Worm (Caenorhabditis elegans) whole organism, L2 larva: ENCODE measurements around the gene F43C11.4.

Experiments
- C34F6.9 ChIP-seq: fragments of 150-350 bp; optimal IDR thresholded peaks from 2 replicates; lab custom pipeline; 2014; ENCODE audit warnings: missing biosample characterization, missing genetic modification characterization
- alr-1 ChIP-seq: fragments of 150-350 bp; optimal IDR thresholded peaks from 2 replicates; lab custom pipeline; 2014; ENCODE audit warnings: missing biosample characterization, missing genetic modification characterization
- aly-2 ChIP-seq: fragments of 150-350 bp; optimal IDR thresholded peaks from 2 replicates; lab custom pipeline; 2014; ENCODE audit warnings: missing biosample characterization, missing genetic modification characterization
- blmp-1 ChIP-seq: sonication (generic microtip); optimal IDR thresholded peaks from 2 replicates; lab custom pipeline; 2017; ENCODE audit warnings: missing genetic modification characterization, mild to moderate bottlenecking, missing compliant biosample characterization, antibody characterized with exemption, moderate library complexity; ENCODE audit not compliant: insufficient read depth
- ceh-82 ChIP-seq: fragments of 150-350 bp; optimal IDR thresholded peaks from 2 replicates; lab custom pipeline; 2014; ENCODE audit warnings: missing biosample characterization, missing genetic modification characterization
- crh-2 ChIP-seq: sonication (generic microtip); optimal IDR thresholded peaks from 2 replicates; lab custom pipeline; 2017; ENCODE audit warnings: missing biosample characterization, missing genetic modification characterization
- dmd-4 ChIP-seq: sonication (generic microtip); optimal IDR thresholded peaks from 2 replicates; lab custom pipeline; 2017; ENCODE audit warnings: missing biosample characterization, missing genetic modification characterization
- egl-27 ChIP-seq: sonication (generic microtip); optimal IDR thresholded peaks from 3 replicates; lab custom pipeline; 2017; ENCODE audit warnings: missing biosample characterization, missing genetic modification reagents, missing genetic modification characterization
- elt-1 ChIP-seq: fragments of 150-350 bp; optimal IDR thresholded peaks from 2 replicates; lab custom pipeline; 2014; ENCODE audit warnings: missing biosample characterization, missing genetic modification characterization
- elt-3 ChIP-seq: sonication (generic microtip); optimal IDR thresholded peaks from 2 replicates; lab custom pipeline; 2017; ENCODE audit warnings: missing biosample characterization, missing genetic modification characterization
- fos-1 ChIP-seq: fragments of 150-350 bp; optimal IDR thresholded peaks from 2 replicates; lab custom pipeline; 2014; ENCODE audit warnings: missing biosample characterization, missing genetic modification characterization
- gmeb-1 ChIP-seq: fragments of 150-350 bp; optimal IDR thresholded peaks from 2 replicates; lab custom pipeline; 2014; ENCODE audit warnings: missing biosample characterization, missing genetic modification characterization
- lin-39 ChIP-seq: fragments of 150-350 bp; optimal IDR thresholded peaks from 2 replicates; lab custom pipeline; 2014; ENCODE audit warnings: missing biosample characterization, missing genetic modification reagents, missing genetic modification characterization
- lsy-2 ChIP-seq, 2 experiments: fragments of 150-350 bp in 1 of 2; sonication (generic microtip) in 1 of 2; optimal IDR thresholded peaks; 2 replicates each; lab custom pipeline; 2014 to 2017; ENCODE audit warnings: missing biosample characterization in 2 of 2, missing genetic modification characterization in 2 of 2
- mbf-1 ChIP-seq: sonication (generic microtip); optimal IDR thresholded peaks from 2 replicates; lab custom pipeline; 2017; ENCODE audit warnings: missing biosample characterization, missing genetic modification characterization
- mdl-1 ChIP-seq, 2 experiments: fragments of 150-350 bp in 1 of 2; sonication (generic microtip) in 1 of 2; optimal IDR thresholded peaks; 2 replicates each; lab custom pipeline; 2017; ENCODE audit warnings: missing biosample characterization in 2 of 2, missing genetic modification characterization in 2 of 2
- nhr-10 ChIP-seq: sonication (generic microtip); optimal IDR thresholded peaks from 2 replicates; lab custom pipeline; 2017; ENCODE audit warnings: missing biosample characterization, missing genetic modification characterization
- nhr-11 ChIP-seq: fragments of 150-350 bp; optimal IDR thresholded peaks from 2 replicates; lab custom pipeline; 2014; ENCODE audit warnings: missing biosample characterization, missing genetic modification characterization
- nhr-12 ChIP-seq: fragments of 150-350 bp; optimal IDR thresholded peaks from 2 replicates; lab custom pipeline; 2014; ENCODE audit warnings: missing biosample characterization, missing genetic modification characterization
- nhr-21 ChIP-seq: fragments of 150-350 bp; optimal IDR thresholded peaks from 2 replicates; lab custom pipeline; 2014; ENCODE audit warnings: missing biosample characterization, missing genetic modification characterization
- nhr-23 ChIP-seq: fragments of 150-350 bp; optimal IDR thresholded peaks from 2 replicates; lab custom pipeline; 2014; ENCODE audit warnings: missing biosample characterization, missing genetic modification reagents, missing genetic modification characterization
- nhr-237 ChIP-seq: fragments of 150-350 bp; optimal IDR thresholded peaks from 2 replicates; lab custom pipeline; 2014; ENCODE audit warnings: missing biosample characterization, missing genetic modification characterization
- nhr-25 ChIP-seq: fragments of 150-350 bp; sonication (generic microtip); optimal IDR thresholded peaks from 3 replicates; lab custom pipeline; 2014; ENCODE audit warnings: missing biosample characterization, missing genetic modification characterization
- nhr-6 ChIP-seq: fragments of 150-350 bp; optimal IDR thresholded peaks from 2 replicates; lab custom pipeline; 2014; ENCODE audit warnings: missing biosample characterization, missing genetic modification characterization
- nhr-77 ChIP-seq: fragments of 150-350 bp; optimal IDR thresholded peaks from 2 replicates; lab custom pipeline; 2014; ENCODE audit warnings: missing biosample characterization, missing genetic modification characterization
- sem-4 ChIP-seq: fragments of 150-350 bp; optimal IDR thresholded peaks from 2 replicates; lab custom pipeline; 2014; ENCODE audit warnings: missing biosample characterization, missing genetic modification reagents, missing genetic modification characterization
- skn-1 ChIP-seq: sonication (generic microtip); optimal IDR thresholded peaks from 2 replicates; lab custom pipeline; 2017; ENCODE audit warnings: missing biosample characterization, missing genetic modification characterization
- sma-9 ChIP-seq, 2 experiments: fragments of 150-350 bp in 1 of 2; sonication (generic microtip) in 1 of 2; optimal IDR thresholded peaks; 2 replicates each; lab custom pipeline; 2014 to 2016; ENCODE audit warnings: missing genetic modification characterization in 2 of 2, mild to moderate bottlenecking in 1 of 2, missing biosample characterization in 1 of 2, missing compliant biosample characterization in 1 of 2, missing genetic modification reagents in 1 of 2, moderate library complexity in 1 of 2
- unc-55 ChIP-seq: fragments of 150-350 bp; sonication (generic microtip); optimal IDR thresholded peaks from 3 replicates; lab custom pipeline; 2014; ENCODE audit warnings: missing biosample characterization, missing genetic modification reagents, missing genetic modification characterization
- unc-62 ChIP-seq: fragments of 150-350 bp; optimal IDR thresholded peaks from 2 replicates; lab custom pipeline; 2014; ENCODE audit warnings: missing biosample characterization, missing genetic modification reagents, missing genetic modification characterization
- zag-1 ChIP-seq: fragments of 150-350 bp; optimal IDR thresholded peaks from 2 replicates; lab custom pipeline; 2014; ENCODE audit warnings: missing biosample characterization, missing genetic modification characterization

The F43C11.4 gene

ce11 chrII:2356795-2357194 lies 10.0 kb downstream of the F43C11.4 start, which contains the start of gene F43C11.1:
Gene F43C11.1 (plus strand): TSS chrII:2357095.
- TF ChIP-seq egl-27 (tag; lab: Kevin White, UChicago) (no peak), aly-2 (tag; lab: Kevin White, UChicago) (no peak), C34F6.9 (tag; lab: Kevin White, UChicago) (no peak)
- TF ChIP-seq, all 48 proteins: peak for 0

ce11 chrII:2359965-2360364 lies 13.2 kb downstream of the F43C11.4 start, which contains the start of gene F43C11.16:
Gene F43C11.16 (minus strand): TSS chrII:2360065.
- TF ChIP-seq mbf-1 (tag; lab: Kevin White, UChicago) (no peak), skn-1 (tag; lab: Kevin White, UChicago) (no peak), C34F6.9 (tag; lab: Kevin White, UChicago) (no peak), nhr-6 (tag; lab: Kevin White, UChicago) (no peak), blmp-1 (no peak), unc-55 (GFP tag; lab: Kevin White, UChicago) (no peak), ceh-82 (no peak), sma-9 (GFP tag; optimal IDR thresholded peaks at IDR 0.05; lab: Kevin White, UChicago) (no peak), sma-9 (tag; optimal IDR thresholded peaks at IDR 0.05; lab: Kevin White, UChicago) (no peak), lin-39 (tag; lab: Kevin White, UChicago) (no peak)

DNA sequence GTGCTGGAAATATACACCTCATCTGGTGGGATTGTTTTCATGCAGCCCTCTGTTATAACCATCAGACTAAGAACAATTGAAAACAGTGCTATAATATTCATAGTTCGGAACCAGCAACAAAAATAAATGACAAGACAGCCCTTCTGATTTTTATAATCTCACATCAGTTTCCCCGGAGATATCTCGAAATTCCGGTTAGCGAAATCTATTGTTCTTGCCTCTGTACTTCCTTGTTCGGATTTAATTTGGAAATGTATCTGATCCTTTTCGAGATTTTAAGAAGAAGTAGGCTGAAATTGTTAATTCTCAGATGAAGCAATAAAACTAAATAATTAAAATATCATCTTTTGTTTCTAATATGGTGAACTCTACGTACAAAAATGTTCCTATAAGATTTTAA lies 16.9 kb downstream of the F43C11.4 start, which contains the start of gene F43C11.11:
TSS of gene F43C11.11 (minus strand) at position 101 of the 400 bp plus-strand sequence.
- no peak for TF ChIP-seq nhr-21 (tag; lab: Kevin White, UChicago)
- TF ChIP-seq sem-4 (tag; lab: Kevin White, UChicago): no peak
- no peak for TF ChIP-seq blmp-1

ce11 chrII:2366623-2367365 lies 20.0 kb downstream of the F43C11.4 start, which contains the start of the genes F43C11.12 and F16G10.5:
Gene F43C11.12 (minus strand): TSS chrII:2366723.
Gene F16G10.5 (plus strand): TSS chrII:2367315.
- TF ChIP-seq nhr-12 (tag; lab: Kevin White, UChicago) (no peak), lin-39 (tag; lab: Kevin White, UChicago) (no peak), mdl-1 (tag; optimal IDR thresholded peaks at IDR 0.05; lab: Kevin White, UChicago) (no peak), nhr-11 (no peak), nhr-237 (tag; lab: Kevin White, UChicago) (no peak), nhr-23 (tag; lab: Kevin White, UChicago) (no peak), elt-1 (tag; lab: Kevin White, UChicago) (no peak)

- no peak for TF ChIP-seq elt-1 (tag; lab: Kevin White, UChicago)
- TF ChIP-seq crh-2: no peak
These were observed 22.2 kb downstream of the F43C11.4 start, which contains the start of gene hpo-25 for ce11 chrII:2368956-2369355. Gene hpo-25 (plus strand): TSS chrII:2369256.

DNA sequence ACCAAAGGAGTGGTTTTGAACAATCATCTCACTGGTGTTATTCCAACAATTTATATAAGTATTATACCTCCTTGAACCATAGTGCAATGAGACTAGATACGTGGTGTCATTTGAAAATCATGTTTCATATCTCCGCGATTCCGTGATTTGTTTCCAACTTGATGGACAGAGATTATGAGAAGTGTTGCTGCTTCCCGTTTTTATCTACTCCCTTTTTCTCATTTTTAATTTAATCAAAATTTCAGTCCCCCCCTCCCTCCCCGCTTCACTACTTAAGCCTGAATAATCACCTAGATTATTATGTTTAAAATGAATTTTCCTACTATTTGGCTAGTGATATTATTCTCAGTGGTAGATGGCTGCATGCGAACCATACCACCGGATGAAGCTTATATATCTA lies 25.3 kb downstream of the F43C11.4 start, which contains the start of gene F16G10.3:
TSS of gene F16G10.3 (plus strand) at position 301 of the 400 bp plus-strand sequence.
- TF ChIP-seq gmeb-1: no peak
- no peak for TF ChIP-seq mdl-1 (tag; optimal IDR thresholded peaks at IDR 0.05; lab: Kevin White, UChicago)
- TF ChIP-seq C34F6.9 (tag; lab: Kevin White, UChicago): no peak
- TF ChIP-seq aly-2 (tag; lab: Kevin White, UChicago): no peak
- no peak for TF ChIP-seq dmd-4 (tag; lab: Kevin White, UChicago)
- TF ChIP-seq nhr-237 (tag; lab: Kevin White, UChicago): no peak
- TF ChIP-seq nhr-25 (tag; lab: Kevin White, UChicago): no peak
- no peak for TF ChIP-seq lsy-2 (tag; optimal IDR thresholded peaks at IDR 0.05; lab: Kevin White, UChicago)
- no peak for TF ChIP-seq mbf-1 (tag; lab: Kevin White, UChicago)
- no peak for TF ChIP-seq unc-62 (GFP tag; lab: Kevin White, UChicago)
- TF ChIP-seq nhr-77 (tag; lab: Kevin White, UChicago): no peak
- TF ChIP-seq alr-1 (tag; lab: Kevin White, UChicago): no peak
- TF ChIP-seq nhr-11: no peak
- no peak for TF ChIP-seq nhr-6 (tag; lab: Kevin White, UChicago)
- no peak for TF ChIP-seq nhr-23 (tag; lab: Kevin White, UChicago)
- TF ChIP-seq fos-1 (tag; lab: Kevin White, UChicago): no peak
- TF ChIP-seq nhr-10 (tag; lab: Kevin White, UChicago): no peak
- no peak for TF ChIP-seq zag-1 (tag; lab: Kevin White, UChicago)
- no peak for TF ChIP-seq elt-3 (tag; lab: Kevin White, UChicago)
- no peak for TF ChIP-seq elt-1 (tag; lab: Kevin White, UChicago)
